Fruit fly (Drosophila melanogaster): Measurements from ENCODE around the gene nac.
A peak's percentile ranks its signal among the peaks of the same experiment; 100 is the strongest.

- TF ChIP-seq CG8632 (GFP tag; optimal IDR thresholded peaks at IDR 0.05) (no peak), CG15336 (GFP tag; IDR thresholded peaks at IDR 0.05) (no peak), eg (GFP tag; IDR thresholded peaks at IDR 0.05) (no peak), CG1621 (tag; optimal IDR thresholded peaks at IDR 0.05) (no peak), CG8319 (GFP tag; optimal IDR thresholded peaks at IDR 0.05) (no peak), Lpt (GFP tag; optimal IDR thresholded peaks at IDR 0.05) (no peak), Met (GFP tag; optimal IDR thresholded peaks at IDR 0.05) (no peak), Hr39 (GFP tag; optimal IDR thresholded peaks at IDR 0.05) (no peak), fkh (GFP tag; optimal IDR thresholded peaks at IDR 0.05) (peak; percentile 59), topi (GFP tag; optimal IDR thresholded peaks at IDR 0.05) (no peak), salr (GFP tag; optimal IDR thresholded peaks at IDR 0.05) (no peak), CG6808 (GFP tag; optimal IDR thresholded peaks at IDR 0.05) (no peak), dac (GFP tag; optimal IDR thresholded peaks at IDR 0.05) (no peak)
These were observed 2.5 kb upstream of the nac start for dm6 chr3R:8306188-8306926.

Measured in whole organism, prepupa.